Worm (Caenorhabditis elegans) whole organism, early embryonic: ENCODE results near the gene Y38H6C.4.

Source experiments
- B0310.2 ChIP-seq: sonication (generic microtip); optimal IDR thresholded peaks from 2 replicates; lab custom pipeline; 2016; ENCODE audit warnings: mild to moderate bottlenecking, missing genetic modification characterization, missing compliant biosample characterization
- F13C5.2 ChIP-seq: sonication (generic microtip); optimal IDR thresholded peaks from 2 replicates; lab custom pipeline; 2017; ENCODE audit warnings: mild to moderate bottlenecking, missing genetic modification characterization, inconsistent platforms, missing compliant biosample characterization
- aly-1 ChIP-seq: sonication (generic microtip); optimal IDR thresholded peaks from 2 replicates; lab custom pipeline; 2016; ENCODE audit warnings: missing genetic modification characterization, missing compliant biosample characterization
- ama-1 ChIP-seq: fragments of 150-350 bp; optimal IDR thresholded peaks from 2 replicates; lab custom pipeline; 2014
- ceh-13 ChIP-seq: fragments of 200-800 bp; sonication (Bioruptor generic); optimal IDR thresholded peaks from 2 replicates; lab custom pipeline; 2018; ENCODE audit warnings: mild to moderate bottlenecking, missing genetic modification characterization, missing compliant biosample characterization
- ceh-36 ChIP-seq: sonication (generic microtip); optimal IDR thresholded peaks from 2 replicates; lab custom pipeline; 2016; ENCODE audit warnings: missing genetic modification characterization, inconsistent platforms, missing compliant biosample characterization
- ets-7 ChIP-seq: sonication (generic microtip); optimal IDR thresholded peaks from 2 replicates; lab custom pipeline; 2016; ENCODE audit warnings: missing genotype, missing genetic modification characterization, missing compliant biosample characterization
- flt-1 ChIP-seq: fragments of 200-800 bp; sonication (Bioruptor generic); IDR thresholded peaks from 2 replicates; pipeline ENCODE4 v1.3.6; 2022; ENCODE audit warnings: missing genetic modification characterization, missing compliant biosample characterization
- hmbx-1 ChIP-seq: sonication (generic microtip); optimal IDR thresholded peaks from 2 replicates; lab custom pipeline; 2016; ENCODE audit warnings: mild to moderate bottlenecking, missing genetic modification characterization, missing compliant biosample characterization
- hmg-4 ChIP-seq: fragments of 200-800 bp; sonication (Bioruptor generic); optimal IDR thresholded peaks from 2 replicates; lab custom pipeline; 2018; ENCODE audit warnings: mild to moderate bottlenecking, missing genetic modification characterization, missing compliant biosample characterization
- hnd-1 ChIP-seq: sonication (generic microtip); optimal IDR thresholded peaks from 2 replicates; lab custom pipeline; 2016; ENCODE audit warnings: missing genetic modification characterization, missing compliant biosample characterization
- pes-1 ChIP-seq: fragments of 200-800 bp; sonication (Bioruptor generic); IDR thresholded peaks from 2 replicates; pipeline ENCODE4 v1.3.6; 2022; ENCODE audit warnings: missing genetic modification reagents, missing genetic modification characterization, missing compliant biosample characterization
- scrt-1 ChIP-seq: fragments of 200-800 bp; sonication (Bioruptor generic); IDR thresholded peaks from 2 replicates; pipeline ENCODE4 v1.3.6; 2022; ENCODE audit warnings: missing genetic modification characterization, missing compliant biosample characterization
- sea-1 ChIP-seq: fragments of 200-800 bp; sonication (Bioruptor generic); conservative IDR thresholded peaks from 2 replicates; pipeline ENCODE4 v1.3.6; 2022; ENCODE audit warnings: missing genetic modification characterization, missing compliant biosample characterization
- tbx-11 ChIP-seq: fragments of 200-800 bp; sonication (Bioruptor generic); IDR thresholded peaks from 2 replicates; pipeline ENCODE4 v1.3.6; 2022; ENCODE audit warnings: missing genetic modification characterization, missing compliant biosample characterization
- tbx-37 ChIP-seq: fragments of 200-800 bp; sonication (Bioruptor generic); conservative IDR thresholded peaks from 2 replicates; pipeline ENCODE4 v1.3.6; 2022; ENCODE audit warnings: missing genetic modification reagents, missing genetic modification characterization, missing compliant biosample characterization
- tra-4 ChIP-seq: sonication (generic microtip); optimal IDR thresholded peaks from 2 replicates; lab custom pipeline; 2017; ENCODE audit warnings: missing genetic modification characterization, missing compliant biosample characterization

Gene Y38H6C.4

DNA sequence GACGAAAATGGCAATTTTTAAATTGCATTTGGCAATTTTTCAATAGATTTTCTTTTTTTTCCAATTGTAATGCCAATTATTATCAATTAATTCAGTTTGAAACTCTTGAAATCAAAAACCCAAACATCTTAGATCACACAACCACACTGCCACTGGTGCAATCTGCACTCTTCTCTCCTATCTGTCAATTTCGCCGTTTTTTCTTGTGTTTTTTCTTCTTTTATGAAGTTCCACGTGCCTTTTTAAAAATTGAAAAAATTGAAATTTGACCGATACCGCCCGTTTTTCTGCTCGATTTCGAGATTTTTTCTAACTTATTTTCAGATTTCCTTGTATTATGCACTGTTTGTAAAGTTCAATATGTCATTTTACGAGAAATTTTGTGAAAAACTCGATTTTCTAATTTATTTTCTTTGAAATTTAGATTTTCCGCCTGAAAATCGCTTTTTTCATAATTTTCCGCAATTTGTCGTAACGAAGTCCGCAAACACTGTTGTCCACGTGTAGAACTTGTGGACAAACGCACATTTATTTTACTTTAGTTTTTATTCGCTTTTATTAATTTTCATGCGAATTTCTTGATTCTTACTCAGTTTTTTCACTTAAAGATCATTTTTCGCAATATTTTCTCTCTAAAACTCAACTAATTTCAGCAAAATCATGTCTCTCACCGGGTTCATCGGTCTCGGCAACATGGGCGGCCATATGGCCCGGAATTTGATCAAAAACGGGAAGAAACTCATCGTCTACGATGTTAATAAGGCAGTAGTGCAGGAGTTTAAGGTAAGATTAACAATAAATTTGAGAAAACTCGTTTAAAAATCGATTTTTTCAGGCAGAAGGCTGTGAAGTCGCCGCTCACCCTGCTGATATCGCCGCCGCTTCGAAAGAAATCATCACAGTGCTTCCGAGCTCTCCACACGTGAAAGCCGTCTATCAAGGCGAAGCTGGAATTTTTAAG lies 11.3 kb downstream of the Y38H6C.4 start, which contains the start of gene B0250.5:
B0250.5 (plus strand) TSS at position 654 of the 961 bp plus-strand sequence.
- TF ChIP-seq ceh-36 (tag; lab: Kevin White, UChicago) (no peak), ama-1 (no peak), hmg-4 (GFP tag; lab: Kevin White, UChicago) (no peak), hnd-1 (tag; lab: Kevin White, UChicago) (no peak), F13C5.2 (tag; lab: Kevin White, UChicago) (peak; percentile 41), hmbx-1 (no peak)

ce11 chrV:20492385-20492784 lies 12.5 kb downstream of the Y38H6C.4 start, which contains the start of gene srbc-79:
Gene srbc-79, minus strand, starts transcription at chrV:20492485.
- no peak for TF ChIP-seq scrt-1
- no peak for TF ChIP-seq pes-1 (GFP tag; lab: Robert Waterston, UW)
- no peak for TF ChIP-seq tbx-11 (GFP tag; lab: Robert Waterston, UW)
- TF ChIP-seq B0310.2 (tag; lab: Kevin White, UChicago): no peak
- no peak for TF ChIP-seq hnd-1 (tag; lab: Kevin White, UChicago)
- TF ChIP-seq tra-4 (tag; lab: Kevin White, UChicago): no peak
- no peak for TF ChIP-seq sea-1 (GFP tag; lab: Robert Waterston, UW)
- TF ChIP-seq ceh-36 (tag; lab: Kevin White, UChicago): no peak
- TF ChIP-seq flt-1 (GFP tag; lab: Robert Waterston, UW): no peak
- no peak for TF ChIP-seq F13C5.2 (tag; lab: Kevin White, UChicago)
- TF ChIP-seq ceh-13 (GFP tag; lab: Kevin White, UChicago): no peak
- TF ChIP-seq ets-7 (tag; lab: Kevin White, UChicago): no peak
- TF ChIP-seq ama-1: no peak
- no peak for TF ChIP-seq tbx-37 (GFP tag; lab: Robert Waterston, UW)
- no peak for TF ChIP-seq hmg-4 (GFP tag; lab: Kevin White, UChicago)
- TF ChIP-seq hmbx-1: no peak
- no peak for TF ChIP-seq aly-1

DNA sequence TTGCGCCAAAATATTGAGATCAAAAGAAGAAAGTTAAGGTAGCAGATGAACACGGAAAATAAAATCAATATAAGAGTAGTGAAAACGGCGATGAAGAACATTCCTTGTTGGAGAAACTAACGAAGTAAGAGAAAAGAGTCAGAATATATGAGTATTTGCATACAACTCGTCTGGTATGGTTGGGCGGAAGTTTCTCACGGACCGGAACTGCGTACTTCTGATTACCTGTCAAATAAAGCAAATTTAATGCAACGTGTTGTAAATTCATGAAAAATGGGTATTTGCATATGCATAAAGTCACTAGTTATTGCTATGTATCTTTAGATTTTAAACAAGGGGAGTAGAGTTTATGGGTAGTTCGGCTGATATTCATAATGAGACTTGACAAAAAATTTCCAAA lies 15.8 kb downstream of the Y38H6C.4 start, which contains the start of gene srbc-78:
srbc-78 (minus strand) TSS at position 101 of the 400 bp plus-strand sequence.
- no peak for TF ChIP-seq F13C5.2 (tag; lab: Kevin White, UChicago)
- no peak for TF ChIP-seq ets-7 (tag; lab: Kevin White, UChicago)
- TF ChIP-seq ama-1: no peak
- no peak for TF ChIP-seq ceh-13 (GFP tag; lab: Kevin White, UChicago)
- TF ChIP-seq hmg-4 (GFP tag; lab: Kevin White, UChicago): no peak
- no peak for TF ChIP-seq sea-1 (GFP tag; lab: Robert Waterston, UW)
- TF ChIP-seq flt-1 (GFP tag; lab: Robert Waterston, UW): no peak
- no peak for TF ChIP-seq scrt-1
- TF ChIP-seq B0310.2 (tag; lab: Kevin White, UChicago): no peak
- TF ChIP-seq hnd-1 (tag; lab: Kevin White, UChicago): no peak

DNA sequence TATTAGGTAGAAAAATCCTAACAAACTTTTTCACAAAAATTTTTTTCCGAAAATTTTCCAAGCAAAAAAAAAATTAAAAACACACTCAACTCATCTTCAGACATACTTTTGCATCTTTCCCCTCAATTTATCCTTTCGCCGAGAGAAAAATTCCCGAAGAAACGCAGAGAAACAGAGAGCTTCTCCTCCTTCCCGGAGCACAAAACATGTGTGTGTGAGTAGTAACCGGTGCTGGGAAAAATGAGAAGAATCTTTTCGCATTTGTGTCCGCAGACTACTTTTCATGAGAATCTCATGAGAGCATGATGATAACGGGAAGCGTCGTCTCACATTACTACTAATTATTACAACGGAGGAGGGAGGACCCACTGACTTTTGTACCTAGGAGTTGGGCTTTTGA lies 18.3 kb downstream of the Y38H6C.4 start:
- no peak for TF ChIP-seq ama-1
- TF ChIP-seq B0310.2 (tag; lab: Kevin White, UChicago): no peak
- TF ChIP-seq ets-7 (tag; lab: Kevin White, UChicago): no peak
- no peak for TF ChIP-seq hnd-1 (tag; lab: Kevin White, UChicago)
- no peak for TF ChIP-seq tbx-11 (GFP tag; lab: Robert Waterston, UW)

ce11 chrV:20485285-20485684 lies 19.6 kb downstream of the Y38H6C.4 start, which contains the start of gene dhcr-7:
Gene dhcr-7, minus strand, starts transcription at chrV:20485385.
- TF ChIP-seq flt-1 (GFP tag; lab: Robert Waterston, UW) (no peak), sea-1 (GFP tag; lab: Robert Waterston, UW) (no peak), hnd-1 (tag; lab: Kevin White, UChicago) (no peak), ceh-13 (GFP tag; lab: Kevin White, UChicago) (no peak), B0310.2 (tag; lab: Kevin White, UChicago) (no peak), tbx-37 (GFP tag; lab: Robert Waterston, UW) (no peak), hmbx-1 (no peak), scrt-1 (no peak), pes-1 (GFP tag; lab: Robert Waterston, UW) (no peak), ceh-36 (tag; lab: Kevin White, UChicago) (no peak), F13C5.2 (tag; lab: Kevin White, UChicago) (no peak)

- TF ChIP-seq B0310.2 (tag; lab: Kevin White, UChicago): no peak
Measured at ce11 chrV:20480790-20481189, 24.1 kb downstream of the Y38H6C.4 start.

DNA sequence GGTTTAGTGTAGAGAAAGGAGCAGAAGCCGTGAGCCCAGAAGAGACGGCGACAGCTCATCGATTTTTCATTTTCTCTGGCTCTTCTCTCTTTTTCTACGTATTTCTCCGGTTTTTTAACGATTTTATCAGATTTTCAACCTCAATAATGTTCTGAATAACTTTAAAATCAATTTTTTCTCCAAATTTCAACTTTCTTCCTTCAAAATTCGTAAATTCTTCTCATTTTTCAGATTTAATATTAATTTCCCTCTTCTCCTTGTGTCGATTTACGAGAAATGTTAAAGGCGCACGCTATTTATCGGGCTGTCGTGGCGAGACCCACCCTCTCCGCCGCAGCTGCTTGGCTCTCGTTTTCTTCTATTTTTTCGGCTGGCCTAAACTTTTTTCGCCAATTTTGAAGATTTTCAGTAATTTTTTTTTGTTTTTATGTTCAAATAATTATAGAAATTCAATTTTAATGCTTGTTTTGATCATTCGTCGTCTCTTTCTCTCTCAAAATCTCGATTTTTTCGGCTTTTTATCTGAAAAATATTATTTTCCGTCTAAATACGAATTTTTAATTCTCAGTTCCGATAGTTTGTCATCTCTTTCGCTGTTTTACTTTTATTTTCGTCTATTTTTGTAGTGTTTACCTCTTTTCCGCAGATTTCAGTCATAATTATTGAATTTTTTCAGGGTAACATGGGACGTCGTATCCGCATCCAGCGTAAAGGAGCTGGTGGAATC lies 25.7 kb downstream of the Y38H6C.4 start, which contains the start of the genes calf-1 and rpl-2:
calf-1 (minus strand) TSS at position 77 of the 727 bp plus-strand sequence.
rpl-2 (plus strand) TSS at position 677 of the 727 bp plus-strand sequence.
- TF ChIP-seq pes-1 (GFP tag; lab: Robert Waterston, UW) (no peak), flt-1 (GFP tag; lab: Robert Waterston, UW) (0 out of 2 replicates have a peak, but pooled peaks have one; percentile 15)
